Worm (Caenorhabditis elegans) whole organism, L4 larva: ENCODE measurements around the gene F41C3.2.
A peak's percentile ranks its signal among the peaks of the same experiment; 100 is the strongest.

Experiments used
- D1046.2 ChIP-seq: fragments of 200-800 bp; sonication (Bioruptor generic); IDR thresholded peaks from 2 replicates; pipeline ENCODE4 v1.3.6; 2022; ENCODE audit warnings: missing genetic modification characterization, missing compliant biosample characterization
- F37D6.2 ChIP-seq: sonication (generic microtip); optimal IDR thresholded peaks from 2 replicates; lab custom pipeline; 2016; ENCODE audit warnings: mild to moderate bottlenecking, missing genetic modification characterization, missing compliant biosample characterization
- T26A8.4 ChIP-seq: fragments of 200-800 bp; sonication (Bioruptor generic); IDR thresholded peaks from 2 replicates; pipeline ENCODE4 v1.3.6; 2022; ENCODE audit warnings: missing genetic modification characterization, missing compliant biosample characterization
- Y48G9A.11 ChIP-seq: fragments of 200-800 bp; sonication (Bioruptor generic); IDR thresholded peaks from 2 replicates; pipeline ENCODE4 v1.3.6; 2022; ENCODE audit warnings: missing genetic modification reagents, missing genetic modification characterization, missing compliant biosample characterization
- ZK337.2 ChIP-seq: fragments of 200-800 bp; sonication (Bioruptor generic); IDR thresholded peaks from 2 replicates; pipeline ENCODE4 v1.3.6; 2022; ENCODE audit warnings: missing genetic modification reagents, missing genetic modification characterization, missing compliant biosample characterization
- arid-1 ChIP-seq: fragments of 200-800 bp; sonication (Bioruptor generic); conservative IDR thresholded peaks from 2 replicates; pipeline ENCODE4 v1.3.6; 2022; ENCODE audit warnings: missing genetic modification reagents, missing genetic modification characterization, missing compliant biosample characterization
- ceh-44 ChIP-seq: fragments of 200-800 bp; sonication (Bioruptor generic); IDR thresholded peaks from 2 replicates; pipeline ENCODE4 v1.3.6; 2022; ENCODE audit warnings: missing genetic modification reagents, missing genetic modification characterization, missing compliant biosample characterization
- ctbp-1 ChIP-seq: fragments of 200-800 bp; sonication (Bioruptor generic); IDR thresholded peaks from 2 replicates; pipeline ENCODE4 v1.3.6; 2022; ENCODE audit warnings: missing genetic modification reagents, missing genetic modification characterization, missing compliant biosample characterization
- daf-16 ChIP-seq, 3 experiments: sonication (generic microtip); optimal IDR thresholded peaks; 2 replicates each; lab custom pipeline; 2016 to 2017; ENCODE audit warnings: missing genetic modification characterization in 3 of 3, missing genetic modification reagents in 3 of 3, mild to moderate bottlenecking in 2 of 3, missing compliant biosample characterization in 2 of 3, missing biosample characterization in 1 of 3, moderate library complexity in 1 of 3
- dmd-6 ChIP-seq: fragments of 200-800 bp; sonication (Bioruptor generic); IDR thresholded peaks from 2 replicates; pipeline ENCODE4 v1.3.6; 2022; ENCODE audit warnings: missing genetic modification reagents, missing genetic modification characterization, missing compliant biosample characterization
- dmd-8 ChIP-seq: fragments of 200-800 bp; sonication (Bioruptor generic); IDR thresholded peaks from 2 replicates; pipeline ENCODE4 v1.3.6; 2022; ENCODE audit warnings: missing genetic modification characterization, missing compliant biosample characterization
- dmd-9 ChIP-seq: fragments of 200-800 bp; sonication (Bioruptor generic); IDR thresholded peaks from 2 replicates; pipeline ENCODE4 v1.3.6; 2022; ENCODE audit warnings: missing genetic modification reagents, missing genetic modification characterization, missing compliant biosample characterization
- dpl-1 ChIP-seq: fragments of 150-350 bp; optimal IDR thresholded peaks from 2 replicates; lab custom pipeline; 2014; ENCODE audit warnings: missing biosample characterization, missing genetic modification reagents, missing genetic modification characterization
- dve-1 ChIP-seq: sonication (generic microtip); optimal IDR thresholded peaks from 2 replicates; lab custom pipeline; 2017; ENCODE audit warnings: antibody characterized with exemption, mild to moderate bottlenecking, missing genetic modification characterization, missing compliant biosample characterization; ENCODE audit not compliant: insufficient read depth
- egl-43 ChIP-seq: fragments of 200-800 bp; sonication (Bioruptor generic); IDR thresholded peaks from 2 replicates; pipeline ENCODE4 v1.3.6; 2022; ENCODE audit warnings: missing genetic modification reagents, missing genetic modification characterization, missing compliant biosample characterization
- hlh-11 ChIP-seq: fragments of 200-800 bp; sonication (Bioruptor generic); optimal IDR thresholded peaks from 2 replicates; lab custom pipeline; 2018; ENCODE audit warnings: mild to moderate bottlenecking, missing genetic modification characterization, missing compliant biosample characterization
- hlh-30 ChIP-seq: sonication (generic microtip); optimal IDR thresholded peaks from 2 replicates; lab custom pipeline; 2017; ENCODE audit warnings: antibody characterized with exemption, mild to moderate bottlenecking, missing genetic modification characterization, missing compliant biosample characterization; ENCODE audit not compliant: insufficient read depth
- hmg-1.1 ChIP-seq: fragments of 200-800 bp; sonication (Bioruptor generic); IDR thresholded peaks from 2 replicates; pipeline ENCODE4 v1.3.6; 2022; ENCODE audit warnings: missing genetic modification reagents, missing genetic modification characterization, missing compliant biosample characterization
- lim-7 ChIP-seq: fragments of 200-800 bp; sonication (Bioruptor generic); IDR thresholded peaks from 2 replicates; pipeline ENCODE4 v1.3.6; 2022; ENCODE audit warnings: missing genetic modification characterization, missing compliant biosample characterization
- lin-13 ChIP-seq: fragments of 150-350 bp; optimal IDR thresholded peaks from 2 replicates; lab custom pipeline; 2014; ENCODE audit warnings: missing biosample characterization, missing genetic modification reagents, missing genetic modification characterization
- lin-15B ChIP-seq: fragments of 150-350 bp; sonication (generic microtip); optimal IDR thresholded peaks from 3 replicates; lab custom pipeline; 2014; ENCODE audit warnings: missing biosample characterization, missing genetic modification characterization
- lin-38 ChIP-seq: fragments of 200-800 bp; sonication (Bioruptor generic); IDR thresholded peaks from 2 replicates; pipeline ENCODE4 v1.3.6; 2022; ENCODE audit warnings: missing genetic modification reagents, missing genetic modification characterization, missing compliant biosample characterization
- lsy-2 ChIP-seq, 2 experiments: fragments of 150-350 bp in 1 of 2; sonication (generic microtip) in 1 of 2; optimal IDR thresholded peaks; 2 replicates each; lab custom pipeline; 2014 to 2017; ENCODE audit warnings: missing biosample characterization in 2 of 2, missing genetic modification characterization in 2 of 2
- madf-5 ChIP-seq, 2 experiments: fragments of 200-800 bp; sonication (Bioruptor generic); IDR thresholded peaks; 2 replicates each; pipeline ENCODE4 v1.3.6; 2022; ENCODE audit warnings: missing compliant biosample characterization in 2 of 2, missing genetic modification characterization in 2 of 2
- madf-9 ChIP-seq: fragments of 200-800 bp; sonication (Bioruptor generic); conservative IDR thresholded peaks from 2 replicates; pipeline ENCODE4 v1.3.6; 2022; ENCODE audit warnings: missing genetic modification reagents, missing genetic modification characterization, missing compliant biosample characterization
- mdl-1 ChIP-seq, 2 experiments: fragments of 150-350 bp in 1 of 2; sonication (generic microtip) in 1 of 2; optimal IDR thresholded peaks; 2 replicates each; lab custom pipeline; 2014 to 2017; ENCODE audit warnings: missing biosample characterization in 2 of 2, missing genetic modification characterization in 2 of 2
- mdt-29 ChIP-seq: fragments of 200-800 bp; sonication (Bioruptor generic); IDR thresholded peaks from 2 replicates; pipeline ENCODE4 v1.3.6; 2022; ENCODE audit warnings: missing genetic modification reagents, missing genetic modification characterization, missing compliant biosample characterization
- mep-1 ChIP-seq: fragments of 150-350 bp; sonication (generic microtip); optimal IDR thresholded peaks from 3 replicates; lab custom pipeline; 2014; ENCODE audit warnings: missing biosample characterization, missing genetic modification characterization
- mes-2 ChIP-seq: sonication (generic microtip); optimal IDR thresholded peaks from 2 replicates; lab custom pipeline; 2016; ENCODE audit warnings: missing genotype, mild to moderate bottlenecking, missing genetic modification characterization, missing compliant biosample characterization; ENCODE audit not compliant: poor library complexity, severe bottlenecking
- mxl-2 ChIP-seq: fragments of 200-800 bp; sonication (Bioruptor generic); conservative IDR thresholded peaks from 2 replicates; pipeline ENCODE4 v1.3.6; 2022; ENCODE audit warnings: missing genetic modification reagents, missing genetic modification characterization, missing compliant biosample characterization
- nhr-102 ChIP-seq: sonication (generic microtip); optimal IDR thresholded peaks from 2 replicates; lab custom pipeline; 2016; ENCODE audit warnings: mild to moderate bottlenecking, missing genetic modification characterization, moderate library complexity, missing compliant biosample characterization
- nhr-11 ChIP-seq: fragments of 150-350 bp; optimal IDR thresholded peaks from 2 replicates; lab custom pipeline; 2014; ENCODE audit warnings: missing biosample characterization, missing genetic modification characterization
- nhr-28 ChIP-seq: fragments of 150-350 bp; optimal IDR thresholded peaks from 2 replicates; lab custom pipeline; 2014; ENCODE audit warnings: missing biosample characterization, missing genetic modification characterization
- nhr-42 ChIP-seq: fragments of 200-800 bp; sonication (Bioruptor generic); IDR thresholded peaks from 2 replicates; pipeline ENCODE4 v1.3.6; 2022; ENCODE audit warnings: missing genetic modification characterization, missing compliant biosample characterization
- nhr-48 ChIP-seq: sonication (generic microtip); optimal IDR thresholded peaks from 2 replicates; lab custom pipeline; 2016; ENCODE audit warnings: mild to moderate bottlenecking, missing genetic modification characterization, missing compliant biosample characterization
- nhr-6 ChIP-seq: fragments of 150-350 bp; optimal IDR thresholded peaks from 2 replicates; lab custom pipeline; 2014; ENCODE audit warnings: missing biosample characterization, missing genetic modification characterization
- php-3 ChIP-seq: fragments of 200-800 bp; sonication (Bioruptor generic); IDR thresholded peaks from 2 replicates; pipeline ENCODE4 v1.3.6; 2022; ENCODE audit warnings: missing genetic modification reagents, missing genetic modification characterization, missing compliant biosample characterization
- rbr-2 ChIP-seq: sonication (generic microtip); optimal IDR thresholded peaks from 2 replicates; lab custom pipeline; 2016; ENCODE audit warnings: missing genotype, missing genetic modification characterization, missing compliant biosample characterization
- saeg-2 ChIP-seq: fragments of 200-800 bp; sonication (Bioruptor generic); IDR thresholded peaks from 2 replicates; pipeline ENCODE4 v1.3.6; 2022; ENCODE audit warnings: missing genetic modification reagents, missing genetic modification characterization, missing compliant biosample characterization
- snpc-1.2 ChIP-seq: fragments of 200-800 bp; sonication (Bioruptor generic); IDR thresholded peaks from 2 replicates; pipeline ENCODE4 v1.3.6; 2022; ENCODE audit warnings: missing genetic modification reagents, missing genetic modification characterization, missing compliant biosample characterization
- spr-1 ChIP-seq: sonication (generic microtip); optimal IDR thresholded peaks from 2 replicates; lab custom pipeline; 2016; ENCODE audit warnings: mild to moderate bottlenecking, missing genetic modification characterization, missing compliant biosample characterization
- tra-1 ChIP-seq: fragments of 200-800 bp; sonication (Bioruptor generic); IDR thresholded peaks from 2 replicates; pipeline ENCODE4 v1.3.6; 2022; ENCODE audit warnings: missing genetic modification reagents, missing genetic modification characterization, missing compliant biosample characterization
- unc-130 ChIP-seq: sonication (generic microtip); optimal IDR thresholded peaks from 2 replicates; lab custom pipeline; 2016; ENCODE audit warnings: missing genetic modification reagents, missing genetic modification characterization, missing compliant biosample characterization
- vab-7 ChIP-seq: fragments of 200-800 bp; sonication (Bioruptor generic); IDR thresholded peaks from 2 replicates; pipeline ENCODE4 v1.3.6; 2022; ENCODE audit warnings: missing genetic modification reagents, missing genetic modification characterization, missing compliant biosample characterization
- zfp-3 ChIP-seq: fragments of 200-800 bp; sonication (Bioruptor generic); conservative IDR thresholded peaks from 2 replicates; pipeline ENCODE4 v1.3.6; 2022; ENCODE audit warnings: missing genetic modification reagents, missing genetic modification characterization, missing compliant biosample characterization

F41C3.2 gene

ce11 chrII:4749581-4749980 lies at the start of gene F41C3.2:
Gene F41C3.2 (plus strand): TSS chrII:4749968.
- no peak for TF ChIP-seq vab-7 (GFP tag; lab: Robert Waterston, UW)
- peak in 1 of 2 experiments; percentile 30 for TF ChIP-seq lsy-2 (tag; optimal IDR thresholded peaks at IDR 0.05; lab: Kevin White, UChicago)
- peak; percentile 8 for TF ChIP-seq nhr-28 (tag; lab: Kevin White, UChicago)
- TF ChIP-seq dve-1 (tag; lab: Kevin White, UChicago): no peak

ce11 chrII:4701482-4702119 lies 48.2 kb upstream of the F41C3.2 start, which contains the start of gene unc-85:
Gene unc-85 (plus strand): TSS chrII:4702069.
- TF ChIP-seq nhr-42 (GFP tag; lab: Robert Waterston, UW) (peak; percentile 88), nhr-102 (peak; percentile 81), zfp-3 (GFP tag; lab: Robert Waterston, UW) (peak; percentile 85), nhr-48 (tag; lab: Kevin White, UChicago) (peak; percentile 22), arid-1 (peak; percentile 87), mes-2 (peak; percentile 87), nhr-11 (tag; lab: Kevin White, UChicago) (peak; percentile 43), vab-7 (GFP tag; lab: Robert Waterston, UW) (peak; percentile 94), nhr-28 (tag; lab: Kevin White, UChicago) (peak; percentile 15), egl-43 (GFP tag; lab: Robert Waterston, UW) (peak; percentile 82), mep-1 (tag; lab: Kevin White, UChicago) (peak; percentile 82), mxl-2 (GFP tag; lab: Robert Waterston, UW) (peak; percentile 83), dpl-1 (GFP tag; lab: Kevin White, UChicago) (peak; percentile 59), nhr-6 (tag; lab: Kevin White, UChicago) (peak; percentile 33), tra-1 (GFP tag; lab: Robert Waterston, UW) (peak; percentile 91), ZK337.2 (peak; percentile 55; the same call in 1 of the 2 replicates), lim-7 (GFP tag; lab: Robert Waterston, UW) (peak; percentile 62; the same call in 1 of the 2 replicates), mdt-29 (peak; percentile 57; the same call in 1 of the 2 replicates), F37D6.2 (tag; lab: Kevin White, UChicago) (peak; percentile 49), daf-16 (GFP tag; optimal IDR thresholded peaks at IDR 0.05; lab: Kevin White, UChicago) (peak in 1 of 2 experiments; percentile 41), daf-16 (tag; optimal IDR thresholded peaks at IDR 0.05; lab: Kevin White, UChicago) (peak; percentile 32), dve-1 (tag; lab: Kevin White, UChicago) (peak; percentile 56), mdl-1 (tag; optimal IDR thresholded peaks at IDR 0.05; lab: Kevin White, UChicago) (peak in 1 of 2 experiments; percentile 16), ctbp-1 (GFP tag; lab: Robert Waterston, UW) (peak; percentile 87), snpc-1.2 (peak; percentile 89), lsy-2 (tag; optimal IDR thresholded peaks at IDR 0.05; lab: Kevin White, UChicago) (peak; percentile 71 to 83), hmg-1.1 (peak; percentile 93), lin-13 (GFP tag; lab: Kevin White, UChicago) (peak; percentile 24), unc-130 (GFP tag; lab: Kevin White, UChicago) (peak; percentile 80), T26A8.4 (GFP tag; lab: Robert Waterston, UW) (peak; percentile 92), Y48G9A.11 (GFP tag; lab: Robert Waterston, UW) (peak; percentile 92), saeg-2 (GFP tag; lab: Robert Waterston, UW) (peak; percentile 74; the same call in 1 of the 2 replicates), lin-38 (peak; percentile 99), spr-1 (tag; lab: Kevin White, UChicago) (peak; percentile 70), dmd-9 (peak; percentile 78), dmd-8 (GFP tag; lab: Robert Waterston, UW) (0 out of 2 replicates have a peak, but pooled peaks have one; percentile 44), D1046.2 (GFP tag; lab: Robert Waterston, UW) (peak; percentile 96), madf-5 (GFP tag; IDR thresholded peaks at IDR 0.05; lab: Robert Waterston, UW) (peak; percentile 53 to 61; a peak in 1 of 4 replicates), hlh-30 (tag; lab: Kevin White, UChicago) (peak; percentile 44), madf-9 (GFP tag; lab: Robert Waterston, UW) (peak; percentile 79), dmd-6 (GFP tag; lab: Robert Waterston, UW) (peak; percentile 83), hlh-11 (tag; lab: Kevin White, UChicago) (peak; percentile 72), php-3 (GFP tag; lab: Robert Waterston, UW) (peak; percentile 23; the same call in 1 of the 2 replicates), ceh-44 (GFP tag; lab: Robert Waterston, UW) (peak; percentile 90), lin-15B (tag; lab: Kevin White, UChicago) (peak; percentile 67), rbr-2 (peak; percentile 78)
